Worm (Caenorhabditis elegans) whole organism, late embryonic: Measurements from ENCODE around the gene srj-29.

Experiments
- C08G9.2 ChIP-seq: sonication (generic microtip); optimal IDR thresholded peaks from 2 replicates; lab custom pipeline; 2016; ENCODE audit warnings: mild to moderate bottlenecking, missing genetic modification characterization, moderate library complexity, missing compliant biosample characterization
- K09A11.1 ChIP-seq: sonication (generic microtip); optimal IDR thresholded peaks from 2 replicates; lab custom pipeline; 2017; ENCODE audit warnings: antibody characterized with exemption, mild to moderate bottlenecking, missing genetic modification characterization, missing compliant biosample characterization; ENCODE audit not compliant: insufficient read depth
- T23F11.4 ChIP-seq: fragments of 200-800 bp; sonication (Bioruptor generic); optimal IDR thresholded peaks from 2 replicates; lab custom pipeline; 2018; ENCODE audit warnings: mild to moderate bottlenecking, missing genetic modification characterization, missing compliant biosample characterization
- ceh-14 ChIP-seq: sonication (generic microtip); optimal IDR thresholded peaks from 2 replicates; lab custom pipeline; 2016; ENCODE audit warnings: missing genotype, missing genetic modification characterization, missing compliant biosample characterization
- ceh-2 ChIP-seq: sonication (generic microtip); optimal IDR thresholded peaks from 2 replicates; lab custom pipeline; 2016; ENCODE audit warnings: missing genotype, missing genetic modification characterization, missing compliant biosample characterization
- ceh-24 ChIP-seq: sonication (generic microtip); optimal IDR thresholded peaks from 2 replicates; lab custom pipeline; 2016; ENCODE audit warnings: mild to moderate bottlenecking, missing genetic modification characterization, missing compliant biosample characterization
- ceh-31 ChIP-seq: sonication (generic microtip); optimal IDR thresholded peaks from 2 replicates; lab custom pipeline; 2016; ENCODE audit warnings: missing genetic modification characterization, missing compliant biosample characterization
- ceh-45 ChIP-seq: fragments of 200-800 bp; sonication (Bioruptor generic); IDR thresholded peaks from 2 replicates; pipeline ENCODE4 v1.3.6; 2022; ENCODE audit warnings: missing genetic modification reagents, missing genetic modification characterization, missing compliant biosample characterization
- ceh-48 ChIP-seq: sonication (generic microtip); optimal IDR thresholded peaks from 2 replicates; lab custom pipeline; 2016; ENCODE audit warnings: missing genetic modification characterization, inconsistent platforms, missing compliant biosample characterization
- ceh-9 ChIP-seq: sonication (generic microtip); optimal IDR thresholded peaks from 2 replicates; lab custom pipeline; 2016; ENCODE audit warnings: mild to moderate bottlenecking, missing genetic modification characterization, inconsistent platforms, missing compliant biosample characterization
- che-1 ChIP-seq: sonication (generic microtip); optimal IDR thresholded peaks from 2 replicates; lab custom pipeline; 2016; ENCODE audit warnings: mild to moderate bottlenecking, missing genetic modification characterization, missing compliant biosample characterization
- dve-1 ChIP-seq: sonication (generic microtip); optimal IDR thresholded peaks from 2 replicates; lab custom pipeline; 2017; ENCODE audit warnings: antibody characterized with exemption, mild to moderate bottlenecking, missing genetic modification characterization, missing compliant biosample characterization
- elt-2 ChIP-seq: sonication (generic microtip); optimal IDR thresholded peaks from 2 replicates; lab custom pipeline; 2016; ENCODE audit warnings: missing genetic modification reagents, missing genetic modification characterization, missing compliant biosample characterization
- elt-4 ChIP-seq: sonication (generic microtip); optimal IDR thresholded peaks from 2 replicates; lab custom pipeline; 2016; ENCODE audit warnings: missing genetic modification characterization, missing compliant biosample characterization
- fkh-10 ChIP-seq: fragments of 150-350 bp; optimal IDR thresholded peaks from 2 replicates; lab custom pipeline; 2014; ENCODE audit warnings: missing biosample characterization, missing genetic modification reagents, missing genetic modification characterization
- fkh-6 ChIP-seq: sonication (generic microtip); optimal IDR thresholded peaks from 2 replicates; lab custom pipeline; 2016; ENCODE audit warnings: missing genetic modification characterization, missing compliant biosample characterization
- hlh-13 ChIP-seq: fragments of 200-800 bp; sonication (Bioruptor generic); optimal IDR thresholded peaks from 2 replicates; lab custom pipeline; 2018; ENCODE audit warnings: mild to moderate bottlenecking, missing genetic modification characterization, missing compliant biosample characterization
- hlh-30 ChIP-seq: sonication (generic microtip); optimal IDR thresholded peaks from 2 replicates; lab custom pipeline; 2017; ENCODE audit warnings: antibody characterized with exemption, missing genetic modification characterization, missing compliant biosample characterization; ENCODE audit not compliant: insufficient read depth
- hlh-6 ChIP-seq: sonication (generic microtip); optimal IDR thresholded peaks from 2 replicates; lab custom pipeline; 2016; ENCODE audit warnings: missing genotype, missing genetic modification characterization, missing compliant biosample characterization
- hlh-8 ChIP-seq: sonication (generic microtip); optimal IDR thresholded peaks from 2 replicates; lab custom pipeline; 2016; ENCODE audit warnings: missing genotype, missing genetic modification characterization, missing compliant biosample characterization
- lim-6 ChIP-seq: sonication (generic microtip); optimal IDR thresholded peaks from 2 replicates; lab custom pipeline; 2016; ENCODE audit warnings: missing genetic modification characterization, missing compliant biosample characterization
- lin-11 ChIP-seq: fragments of 200-800 bp; sonication (Bioruptor generic); optimal IDR thresholded peaks from 2 replicates; lab custom pipeline; 2018; ENCODE audit warnings: mild to moderate bottlenecking, missing genetic modification characterization, missing compliant biosample characterization
- mec-3 ChIP-seq: sonication (generic microtip); optimal IDR thresholded peaks from 2 replicates; lab custom pipeline; 2016; ENCODE audit warnings: borderline replicate concordance, missing genetic modification characterization, missing compliant biosample characterization
- nfya-1 ChIP-seq: sonication (generic microtip); optimal IDR thresholded peaks from 2 replicates; lab custom pipeline; 2017; ENCODE audit warnings: missing genetic modification characterization, mild to moderate bottlenecking, missing compliant biosample characterization, antibody characterized with exemption, moderate library complexity
- nhr-232 ChIP-seq: sonication (generic microtip); optimal IDR thresholded peaks from 2 replicates; lab custom pipeline; 2016; ENCODE audit warnings: missing genetic modification characterization, missing compliant biosample characterization
- npax-4 ChIP-seq: sonication (generic microtip); optimal IDR thresholded peaks from 2 replicates; lab custom pipeline; 2016; ENCODE audit warnings: missing genetic modification characterization, missing compliant biosample characterization
- odd-2 ChIP-seq: sonication (generic microtip); optimal IDR thresholded peaks from 2 replicates; lab custom pipeline; 2017; ENCODE audit warnings: antibody characterized with exemption, mild to moderate bottlenecking, missing genetic modification characterization, missing compliant biosample characterization
- pag-3 ChIP-seq: sonication (generic microtip); optimal IDR thresholded peaks from 2 replicates; lab custom pipeline; 2016; ENCODE audit warnings: missing compliant biosample characterization, missing genetic modification characterization, borderline replicate concordance
- pat-9 ChIP-seq: fragments of 200-800 bp; sonication (Bioruptor generic); optimal IDR thresholded peaks from 2 replicates; lab custom pipeline; 2018; ENCODE audit warnings: mild to moderate bottlenecking, missing genetic modification characterization, moderate library complexity, missing compliant biosample characterization
- pax-1 ChIP-seq: fragments of 150-350 bp; optimal IDR thresholded peaks from 2 replicates; lab custom pipeline; 2014; ENCODE audit warnings: missing biosample characterization, missing genetic modification characterization
- pha-4 ChIP-seq: fragments of 150-350 bp; optimal IDR thresholded peaks from 2 replicates; lab custom pipeline; 2018; ENCODE audit warnings: missing biosample characterization, missing genetic modification reagents, missing genetic modification characterization
- pqm-1 ChIP-seq: sonication (generic microtip); optimal IDR thresholded peaks from 2 replicates; lab custom pipeline; 2016; ENCODE audit warnings: missing genetic modification characterization, missing compliant biosample characterization
- sox-4 ChIP-seq: sonication (generic microtip); optimal IDR thresholded peaks from 2 replicates; lab custom pipeline; 2017; ENCODE audit warnings: mild to moderate bottlenecking, missing genetic modification characterization, inconsistent platforms, missing compliant biosample characterization
- syd-9 ChIP-seq: sonication (generic microtip); optimal IDR thresholded peaks from 2 replicates; lab custom pipeline; 2016; ENCODE audit warnings: mild to moderate bottlenecking, missing genetic modification characterization, moderate library complexity, missing compliant biosample characterization
- unc-55 ChIP-seq: sonication (generic microtip); optimal IDR thresholded peaks from 2 replicates; lab custom pipeline; 2017; ENCODE audit warnings: missing biosample characterization, missing genetic modification reagents, missing genetic modification characterization
- zip-5 ChIP-seq: sonication (generic microtip); optimal IDR thresholded peaks from 2 replicates; lab custom pipeline; 2016; ENCODE audit warnings: missing genetic modification characterization, missing compliant biosample characterization

The srj-29 gene

ce11 chrV:16090685-16091084 is 15.2 kb downstream of the srj-29 start, which contains the start of gene F22B8.3 (continued):
- TF ChIP-seq hlh-30 (tag; lab: Kevin White, UChicago) (no peak), fkh-10 (GFP tag; lab: Kevin White, UChicago) (no peak)

ce11 chrV:16094284-16094683 is 18.8 kb downstream of the srj-29 start, which contains the start of gene F22B8.7:
TSS of gene F22B8.7 (plus strand) at chrV:16094584.
- no peak for TF ChIP-seq pax-1 (tag; lab: Kevin White, UChicago)
- TF ChIP-seq lin-11 (tag; lab: Kevin White, UChicago): no peak
- TF ChIP-seq lim-6 (tag; lab: Kevin White, UChicago): no peak
- no peak for TF ChIP-seq elt-2 (tag; lab: Kevin White, UChicago)
- TF ChIP-seq C08G9.2: no peak
- no peak for TF ChIP-seq ceh-48
- TF ChIP-seq fkh-6 (tag; lab: Kevin White, UChicago): no peak
- no peak for TF ChIP-seq hlh-30 (tag; lab: Kevin White, UChicago)
- TF ChIP-seq T23F11.4: no peak

ce11 chrV:16094862-16095261 is 19.4 kb downstream of the srj-29 start:
- TF ChIP-seq fkh-6 (tag; lab: Kevin White, UChicago): no peak
- no peak for TF ChIP-seq pqm-1 (tag; lab: Kevin White, UChicago)
- no peak for TF ChIP-seq pag-3 (tag; lab: Kevin White, UChicago)
- TF ChIP-seq hlh-13 (GFP tag; lab: Kevin White, UChicago): no peak
- TF ChIP-seq ceh-24 (tag; lab: Kevin White, UChicago): no peak
- no peak for TF ChIP-seq nhr-232 (tag; lab: Kevin White, UChicago)
- TF ChIP-seq ceh-9: no peak
- TF ChIP-seq K09A11.1: no peak
- TF ChIP-seq lin-11 (tag; lab: Kevin White, UChicago): no peak
- no peak for TF ChIP-seq che-1 (tag; lab: Kevin White, UChicago)
- no peak for TF ChIP-seq ceh-31 (tag; lab: Kevin White, UChicago)
- TF ChIP-seq syd-9: no peak

- peak; percentile 50 for TF ChIP-seq elt-2 (tag; lab: Kevin White, UChicago)
- no peak for TF ChIP-seq hlh-8
- no peak for TF ChIP-seq syd-9
- no peak for TF ChIP-seq hlh-30 (tag; lab: Kevin White, UChicago)
- TF ChIP-seq unc-55 (GFP tag; lab: Kevin White, UChicago): no peak
- TF ChIP-seq nfya-1 (tag; lab: Kevin White, UChicago): no peak
Observed at ce11 chrV:16099441-16099840, 24.0 kb downstream of the srj-29 start, which contains the start of gene str-7. TSS of gene str-7 (minus strand) at chrV:16099541.

ce11 chrV:16100103-16100730 is 24.8 kb downstream of the srj-29 start, which contains the start of gene cth-1:
TSS of gene cth-1 (plus strand) at chrV:16100680.
- TF ChIP-seq elt-2 (tag; lab: Kevin White, UChicago) (peak; percentile 55), hlh-30 (tag; lab: Kevin White, UChicago) (no peak)

- no peak for TF ChIP-seq zip-5 (tag; lab: Kevin White, UChicago)
- TF ChIP-seq ceh-9: no peak
- no peak for TF ChIP-seq dve-1 (tag; lab: Kevin White, UChicago)
- no peak for TF ChIP-seq K09A11.1
- no peak for TF ChIP-seq hlh-6
- TF ChIP-seq mec-3 (tag; lab: Kevin White, UChicago): no peak
- no peak for TF ChIP-seq pha-4 (tag; lab: Kevin White, UChicago)
- no peak for TF ChIP-seq elt-4
- no peak for TF ChIP-seq odd-2
- no peak for TF ChIP-seq npax-4 (tag; lab: Kevin White, UChicago)
- no peak for TF ChIP-seq pqm-1 (tag; lab: Kevin White, UChicago)
- TF ChIP-seq ceh-2 (tag; lab: Kevin White, UChicago): no peak
- no peak for TF ChIP-seq ceh-14
- TF ChIP-seq pat-9: no peak
- TF ChIP-seq ceh-45 (GFP tag; lab: Robert Waterston, UW): no peak
- no peak for TF ChIP-seq sox-4
- no peak for TF ChIP-seq ceh-48
Observed at ce11 chrV:16103594-16103993, 28.1 kb downstream of the srj-29 start, which contains the start of gene argk-1. TSS of gene argk-1 (plus strand) at chrV:16103894.
